Worm (Caenorhabditis elegans) whole organism, L2 larva: ENCODE measurements around the gene M04C3.5.

ENCODE experiments used
- C34F6.9 ChIP-seq: fragments of 150-350 bp; optimal IDR thresholded peaks from 2 replicates; lab custom pipeline; 2014; ENCODE audit warnings: missing biosample characterization, missing genetic modification characterization
- R02D3.7 ChIP-seq: fragments of 150-350 bp; optimal IDR thresholded peaks from 2 replicates; lab custom pipeline; 2014; ENCODE audit warnings: missing biosample characterization, missing genetic modification characterization
- Y55F3AM.14 ChIP-seq: fragments of 200-800 bp; sonication (Bioruptor generic); optimal IDR thresholded peaks from 2 replicates; lab custom pipeline; 2018; ENCODE audit warnings: mild to moderate bottlenecking, missing genetic modification characterization, missing compliant biosample characterization
- ama-1 ChIP-seq: fragments of 150-350 bp; optimal IDR thresholded peaks from 2 replicates; lab custom pipeline; 2018; ENCODE audit warnings: inconsistent platforms
- crh-2 ChIP-seq: sonication (generic microtip); optimal IDR thresholded peaks from 2 replicates; lab custom pipeline; 2017; ENCODE audit warnings: missing biosample characterization, missing genetic modification characterization
- dmd-4 ChIP-seq: sonication (generic microtip); optimal IDR thresholded peaks from 2 replicates; lab custom pipeline; 2017; ENCODE audit warnings: missing biosample characterization, missing genetic modification characterization
- egl-27 ChIP-seq: sonication (generic microtip); optimal IDR thresholded peaks from 3 replicates; lab custom pipeline; 2017; ENCODE audit warnings: missing biosample characterization, missing genetic modification reagents, missing genetic modification characterization
- elt-3 ChIP-seq: sonication (generic microtip); optimal IDR thresholded peaks from 2 replicates; lab custom pipeline; 2017; ENCODE audit warnings: missing biosample characterization, missing genetic modification characterization
- fos-1 ChIP-seq: fragments of 150-350 bp; optimal IDR thresholded peaks from 2 replicates; lab custom pipeline; 2014; ENCODE audit warnings: missing biosample characterization, missing genetic modification characterization
- lin-11 ChIP-seq: fragments of 150-350 bp; sonication (generic microtip); optimal IDR thresholded peaks from 2 replicates; lab custom pipeline; 2014; ENCODE audit warnings: missing biosample characterization, missing genetic modification characterization, inconsistent platforms, mixed read lengths
- lin-13 ChIP-seq: fragments of 150-350 bp; optimal IDR thresholded peaks from 2 replicates; lab custom pipeline; 2014; ENCODE audit warnings: missing biosample characterization, missing genetic modification reagents, missing genetic modification characterization
- mbf-1 ChIP-seq: sonication (generic microtip); optimal IDR thresholded peaks from 2 replicates; lab custom pipeline; 2017; ENCODE audit warnings: missing biosample characterization, missing genetic modification characterization
- nhr-11 ChIP-seq: fragments of 150-350 bp; optimal IDR thresholded peaks from 2 replicates; lab custom pipeline; 2014; ENCODE audit warnings: missing biosample characterization, missing genetic modification characterization
- nhr-12 ChIP-seq: fragments of 150-350 bp; optimal IDR thresholded peaks from 2 replicates; lab custom pipeline; 2014; ENCODE audit warnings: missing biosample characterization, missing genetic modification characterization
- nhr-23 ChIP-seq: fragments of 150-350 bp; optimal IDR thresholded peaks from 2 replicates; lab custom pipeline; 2014; ENCODE audit warnings: missing biosample characterization, missing genetic modification reagents, missing genetic modification characterization
- nhr-237 ChIP-seq: fragments of 150-350 bp; optimal IDR thresholded peaks from 2 replicates; lab custom pipeline; 2014; ENCODE audit warnings: missing biosample characterization, missing genetic modification characterization
- nhr-25 ChIP-seq: fragments of 150-350 bp; sonication (generic microtip); optimal IDR thresholded peaks from 3 replicates; lab custom pipeline; 2014; ENCODE audit warnings: missing biosample characterization, missing genetic modification characterization
- peb-1 ChIP-seq: fragments of 150-350 bp; optimal IDR thresholded peaks from 2 replicates; lab custom pipeline; 2014; ENCODE audit warnings: missing biosample characterization, missing genetic modification characterization
- sem-4 ChIP-seq: fragments of 150-350 bp; optimal IDR thresholded peaks from 2 replicates; lab custom pipeline; 2014; ENCODE audit warnings: missing biosample characterization, missing genetic modification reagents, missing genetic modification characterization
- skn-1 ChIP-seq: sonication (generic microtip); optimal IDR thresholded peaks from 2 replicates; lab custom pipeline; 2017; ENCODE audit warnings: missing biosample characterization, missing genetic modification characterization
- sma-3 ChIP-seq: sonication (generic microtip); optimal IDR thresholded peaks from 2 replicates; lab custom pipeline; 2016; ENCODE audit warnings: missing genetic modification reagents, missing genetic modification characterization, missing compliant biosample characterization
- sma-9 ChIP-seq, 2 experiments: fragments of 150-350 bp in 1 of 2; sonication (generic microtip) in 1 of 2; optimal IDR thresholded peaks; 2 replicates each; lab custom pipeline; 2014 to 2016; ENCODE audit warnings: missing genetic modification characterization in 2 of 2, mild to moderate bottlenecking in 1 of 2, missing biosample characterization in 1 of 2, missing compliant biosample characterization in 1 of 2, missing genetic modification reagents in 1 of 2, moderate library complexity in 1 of 2
- snpc-4 ChIP-seq: fragments of 150-350 bp; optimal IDR thresholded peaks from 2 replicates; lab custom pipeline; 2014; ENCODE audit warnings: missing biosample characterization, missing genetic modification characterization
- unc-62 ChIP-seq: fragments of 150-350 bp; optimal IDR thresholded peaks from 2 replicates; lab custom pipeline; 2014; ENCODE audit warnings: missing biosample characterization, missing genetic modification reagents, missing genetic modification characterization
- zag-1 ChIP-seq: fragments of 150-350 bp; optimal IDR thresholded peaks from 2 replicates; lab custom pipeline; 2014; ENCODE audit warnings: missing biosample characterization, missing genetic modification characterization
- ztf-1 ChIP-seq: fragments of 200-800 bp; sonication (Bioruptor generic); conservative IDR thresholded peaks from 2 replicates; pipeline ENCODE4 v1.3.6; 2022; ENCODE audit warnings: missing genetic modification characterization, missing compliant biosample characterization
- ztf-4 ChIP-seq: fragments of 150-350 bp; optimal IDR thresholded peaks from 2 replicates; lab custom pipeline; 2014; ENCODE audit warnings: missing biosample characterization, missing genetic modification characterization

The M04C3.5 gene

DNA sequence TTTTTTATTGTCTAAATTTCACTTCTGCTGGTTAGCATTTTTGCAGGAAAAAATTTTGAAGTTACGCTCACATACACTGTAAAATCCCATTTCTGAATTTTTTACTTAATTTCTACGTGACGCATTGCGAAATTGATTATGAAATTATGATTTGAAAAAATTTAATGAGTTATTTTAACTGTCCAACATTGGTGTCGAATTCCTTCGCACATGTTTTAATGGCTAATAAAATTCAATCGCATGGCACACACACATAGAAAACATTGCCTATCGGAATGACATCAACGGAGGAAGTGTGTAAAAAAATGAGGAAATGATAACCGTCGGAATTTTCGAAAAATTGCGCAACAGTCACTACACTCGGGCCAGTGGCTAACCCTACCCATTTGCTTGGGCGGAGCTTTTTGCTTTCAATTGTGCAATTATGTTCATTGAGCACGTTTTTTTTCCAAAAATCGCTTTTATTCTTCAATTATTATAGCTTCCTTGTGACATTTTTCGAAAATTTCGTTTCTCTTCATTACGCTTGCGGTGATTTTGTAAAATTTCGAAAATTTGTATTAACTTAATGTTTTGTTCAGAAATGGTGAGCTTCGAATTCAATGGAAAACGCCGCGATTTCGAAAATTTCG, 15.6 kb upstream of the M04C3.5 start, which contains the start of gene C25F9.16:
Gene C25F9.16, plus strand, starts transcription at position 582 of the 632 bp plus-strand sequence.
- TF ChIP-seq fos-1 (tag; lab: Kevin White, UChicago) (peak; percentile 10), crh-2 (tag; lab: Kevin White, UChicago) (no peak)

DNA sequence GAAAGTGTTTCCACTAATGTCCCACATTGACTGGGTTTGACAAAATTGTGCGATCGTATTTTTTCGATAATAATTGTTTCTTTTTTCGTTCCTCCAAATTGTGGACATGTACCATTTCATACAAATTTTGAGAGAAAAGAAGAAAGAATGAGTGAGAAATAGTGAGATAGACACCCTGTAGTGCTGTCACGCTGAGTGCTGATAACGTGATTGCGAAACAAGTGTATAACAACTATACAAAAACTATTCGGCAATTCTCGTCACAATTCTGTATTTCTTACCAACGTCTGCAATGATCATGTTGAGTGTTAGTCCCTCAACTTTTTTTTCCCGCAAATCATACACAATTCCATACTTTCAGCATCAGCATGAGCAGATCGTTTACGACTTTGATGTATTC, 13.2 kb upstream of the M04C3.5 start, which contains the start of gene C25F9.14:
Gene C25F9.14, plus strand, starts transcription at position 178 of the 400 bp plus-strand sequence.
- TF ChIP-seq dmd-4 (tag; lab: Kevin White, UChicago) = no peak
- TF ChIP-seq snpc-4 (tag; lab: Kevin White, UChicago) = no peak
- TF ChIP-seq lin-13 (GFP tag; lab: Kevin White, UChicago) = no peak
- TF ChIP-seq ztf-4 (tag; lab: Kevin White, UChicago) = no peak
- TF ChIP-seq egl-27 (tag; lab: Kevin White, UChicago) = no peak
- TF ChIP-seq sem-4 (tag; lab: Kevin White, UChicago) = no peak
- peak; percentile 49 for TF ChIP-seq fos-1 (tag; lab: Kevin White, UChicago)
- no peak for TF ChIP-seq sma-9 (GFP tag; optimal IDR thresholded peaks at IDR 0.05; lab: Kevin White, UChicago)
- no peak for TF ChIP-seq sma-9 (tag; optimal IDR thresholded peaks at IDR 0.05; lab: Kevin White, UChicago)

ce11 chrV:19443599-19443998, 5.9 kb upstream of the M04C3.5 start:
- TF ChIP-seq mbf-1 (tag; lab: Kevin White, UChicago) = no peak
- TF ChIP-seq skn-1 (tag; lab: Kevin White, UChicago) = no peak
- no peak for TF ChIP-seq C34F6.9 (tag; lab: Kevin White, UChicago)
- no peak for TF ChIP-seq nhr-25 (tag; lab: Kevin White, UChicago)
- TF ChIP-seq nhr-12 = no peak
- no peak for TF ChIP-seq peb-1 (tag; lab: Kevin White, UChicago)
- no peak for TF ChIP-seq ztf-1 (GFP tag; lab: Robert Waterston, UW)
- TF ChIP-seq ama-1 (lab: Kevin White, UChicago) = no peak
- TF ChIP-seq nhr-11 (tag; lab: Kevin White, UChicago) = no peak
- TF ChIP-seq unc-62 (GFP tag; lab: Kevin White, UChicago) = no peak
- TF ChIP-seq zag-1 (tag; lab: Kevin White, UChicago) = no peak

DNA sequence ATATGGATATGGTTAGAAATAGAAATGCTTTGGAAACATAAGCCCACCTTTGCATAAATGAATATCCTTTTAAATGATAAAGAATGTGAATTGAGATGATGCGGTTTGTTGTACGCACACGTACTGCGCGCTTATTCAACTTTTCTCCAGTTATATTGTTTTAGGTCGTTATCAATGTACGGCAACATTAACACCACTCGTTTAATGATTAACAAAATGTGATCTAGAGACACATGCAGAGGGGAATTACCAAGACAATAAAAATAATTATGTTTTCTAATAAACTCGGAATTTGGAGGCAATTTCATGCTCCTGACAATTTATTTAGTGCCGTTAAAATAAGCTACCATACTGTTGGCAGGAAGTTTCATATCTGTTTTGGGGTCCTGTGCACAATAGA, 4.1 kb upstream of the M04C3.5 start, which contains the start of gene M04C3.1:
Gene M04C3.1, minus strand, starts transcription at position 164 of the 400 bp plus-strand sequence.
- TF ChIP-seq egl-27 (tag; lab: Kevin White, UChicago) (no peak), R02D3.7 (tag; lab: Kevin White, UChicago) (no peak), Y55F3AM.14 (GFP tag; lab: Kevin White, UChicago) (no peak), lin-11 (tag; lab: Kevin White, UChicago) (no peak), sma-9 (GFP tag; optimal IDR thresholded peaks at IDR 0.05; lab: Kevin White, UChicago) (peak; percentile 34), sma-9 (tag; optimal IDR thresholded peaks at IDR 0.05; lab: Kevin White, UChicago) (no peak), elt-3 (no peak), nhr-25 (tag; lab: Kevin White, UChicago) (no peak), fos-1 (tag; lab: Kevin White, UChicago) (peak; percentile 52)

- TF ChIP-seq fos-1 (tag; lab: Kevin White, UChicago) (no peak), nhr-237 (no peak), ztf-4 (tag; lab: Kevin White, UChicago) (no peak)
Measured at ce11 chrV:19448805-19449204, 728 bp upstream of the M04C3.5 start, which contains the start of gene M04C3.2. Gene M04C3.2 (minus strand): TSS chrV:19448905.

- TF ChIP-seq sma-3 (no peak), R02D3.7 (tag; lab: Kevin White, UChicago) (no peak), nhr-23 (tag; lab: Kevin White, UChicago) (no peak), skn-1 (tag; lab: Kevin White, UChicago) (no peak)
Measured at ce11 chrV:19455650-19456049, 6.1 kb downstream of the M04C3.5 start, which contains the start of the genes Y43F8B.13 and Y43F8B.14. Gene Y43F8B.13 (plus strand): TSS chrV:19455950. Gene Y43F8B.14 (minus strand): TSS chrV:19455971.

- no peak for TF ChIP-seq mbf-1 (tag; lab: Kevin White, UChicago)
- TF ChIP-seq fos-1 (tag; lab: Kevin White, UChicago) = peak; percentile 21
Measured at ce11 chrV:19457120-19457519, 7.6 kb downstream of the M04C3.5 start, which contains the start of gene Y43F8B.24. Gene Y43F8B.24 (plus strand): TSS chrV:19457420.
